Worm (Caenorhabditis elegans): ENCODE measurements around the gene emc-5.

- TF ChIP-seq fos-1 (tag; optimal IDR thresholded peaks at IDR 0.05) (no peak), nhr-10 (tag; optimal IDR thresholded peaks at IDR 0.05) (no peak)
Observed at ce11 chrII:11544714-11545113, 48.1 kb downstream of the emc-5 start, which contains the start of gene F54D5.9.

Measured in whole organism, L2 larva.